Worm (Caenorhabditis elegans) whole organism, mixed stage, embryonic: ENCODE results near the gene lon-1.

Experiments
- bed-3 ChIP-seq: fragments of 200-800 bp; sonication (Bioruptor generic); optimal IDR thresholded peaks from 3 replicates; lab custom pipeline; 2018; ENCODE audit warnings: mild to moderate bottlenecking, missing genetic modification characterization, moderate library complexity, missing compliant biosample characterization
- blmp-1 ChIP-seq: fragments of 150-350 bp; optimal IDR thresholded peaks from 2 replicates; lab custom pipeline; 2014; ENCODE audit warnings: missing biosample characterization, missing genetic modification characterization
- ceh-83 ChIP-seq: fragments of 200-800 bp; sonication (Bioruptor generic); optimal IDR thresholded peaks from 2 replicates; lab custom pipeline; 2018; ENCODE audit warnings: mild to moderate bottlenecking, missing genetic modification characterization, missing compliant biosample characterization
- ces-1 ChIP-seq: fragments of 150-350 bp; optimal IDR thresholded peaks from 2 replicates; lab custom pipeline; 2014; ENCODE audit warnings: missing biosample characterization, missing genetic modification reagents, missing genetic modification characterization
- cnd-1 ChIP-seq: fragments of 200-800 bp; sonication (Bioruptor generic); optimal IDR thresholded peaks from 2 replicates; lab custom pipeline; 2018; ENCODE audit warnings: mild to moderate bottlenecking, missing genetic modification characterization, missing compliant biosample characterization
- elt-3 ChIP-seq: fragments of 150-350 bp; optimal IDR thresholded peaks from 2 replicates; lab custom pipeline; 2014; ENCODE audit warnings: missing biosample characterization, missing genetic modification characterization
- flh-1 ChIP-seq: fragments of 200-800 bp; sonication (Bioruptor generic); optimal IDR thresholded peaks from 2 replicates; lab custom pipeline; 2018; ENCODE audit warnings: mild to moderate bottlenecking, missing genetic modification characterization, moderate library complexity, missing compliant biosample characterization
- ham-2 ChIP-seq: fragments of 200-800 bp; sonication (Bioruptor generic); optimal IDR thresholded peaks from 2 replicates; lab custom pipeline; 2018; ENCODE audit warnings: mild to moderate bottlenecking, missing genetic modification characterization, missing compliant biosample characterization
- hlh-1 ChIP-seq: fragments of 150-350 bp; optimal IDR thresholded peaks from 2 replicates; lab custom pipeline; 2014; ENCODE audit warnings: missing biosample characterization, missing genetic modification reagents, missing genetic modification characterization
- lin-13 ChIP-seq: fragments of 150-350 bp; optimal IDR thresholded peaks from 2 replicates; lab custom pipeline; 2014; ENCODE audit warnings: missing biosample characterization, missing genetic modification characterization
- lin-32 ChIP-seq: fragments of 200-800 bp; sonication (Bioruptor generic); optimal IDR thresholded peaks from 2 replicates; lab custom pipeline; 2018; ENCODE audit warnings: mild to moderate bottlenecking, missing genetic modification characterization, missing compliant biosample characterization
- lsy-2 ChIP-seq: fragments of 150-350 bp; optimal IDR thresholded peaks from 2 replicates; lab custom pipeline; 2014; ENCODE audit warnings: missing biosample characterization, missing genetic modification characterization
- mab-5 ChIP-seq: fragments of 150-350 bp; optimal IDR thresholded peaks from 2 replicates; lab custom pipeline; 2014; ENCODE audit warnings: missing biosample characterization, missing genetic modification characterization
- mep-1 ChIP-seq: fragments of 150-350 bp; optimal IDR thresholded peaks from 2 replicates; lab custom pipeline; 2017; ENCODE audit warnings: missing biosample characterization, missing genetic modification reagents, missing genetic modification characterization, inconsistent platforms
- mls-2 ChIP-seq: sonication (generic microtip); optimal IDR thresholded peaks from 2 replicates; lab custom pipeline; 2016; ENCODE audit warnings: mild to moderate bottlenecking, missing genetic modification characterization, moderate library complexity, missing compliant biosample characterization
- nhr-12 ChIP-seq: fragments of 150-350 bp; optimal IDR thresholded peaks from 2 replicates; lab custom pipeline; 2014; ENCODE audit warnings: missing biosample characterization, missing genetic modification characterization
- nhr-2 ChIP-seq: fragments of 150-350 bp; optimal IDR thresholded peaks from 2 replicates; lab custom pipeline; 2014; ENCODE audit warnings: missing biosample characterization, missing genetic modification characterization
- nhr-28 ChIP-seq: fragments of 150-350 bp; optimal IDR thresholded peaks from 2 replicates; lab custom pipeline; 2014; ENCODE audit warnings: missing biosample characterization, missing genetic modification characterization
- nhr-76 ChIP-seq: sonication (generic microtip); optimal IDR thresholded peaks from 2 replicates; lab custom pipeline; 2017; ENCODE audit warnings: missing biosample characterization, missing genetic modification characterization
- pha-4 ChIP-seq: fragments of 150-350 bp; optimal IDR thresholded peaks from 2 replicates; lab custom pipeline; 2018; ENCODE audit warnings: missing biosample characterization, missing genetic modification reagents, missing genetic modification characterization
- sem-2 ChIP-seq: fragments of 200-800 bp; sonication (Bioruptor generic); optimal IDR thresholded peaks from 2 replicates; lab custom pipeline; 2018; ENCODE audit warnings: mild to moderate bottlenecking, missing genetic modification characterization, missing compliant biosample characterization
- snpc-4 ChIP-seq: fragments of 150-350 bp; optimal IDR thresholded peaks from 2 replicates; lab custom pipeline; 2014; ENCODE audit warnings: missing biosample characterization, missing genetic modification characterization
- sptf-1 ChIP-seq: sonication (generic microtip); optimal IDR thresholded peaks from 2 replicates; lab custom pipeline; 2017; ENCODE audit warnings: mild to moderate bottlenecking, missing genetic modification characterization, moderate library complexity, missing compliant biosample characterization
- tbx-8 ChIP-seq: fragments of 200-800 bp; sonication (Bioruptor generic); optimal IDR thresholded peaks from 2 replicates; lab custom pipeline; 2018; ENCODE audit warnings: mild to moderate bottlenecking, missing genetic modification characterization, moderate library complexity, missing compliant biosample characterization
- unc-120 ChIP-seq: sonication (generic microtip); optimal IDR thresholded peaks from 2 replicates; lab custom pipeline; 2017; ENCODE audit warnings: missing genetic modification characterization, missing compliant biosample characterization; ENCODE audit not compliant: poor library complexity, severe bottlenecking
- unc-62 ChIP-seq: fragments of 150-350 bp; optimal IDR thresholded peaks from 2 replicates; lab custom pipeline; 2014; ENCODE audit warnings: missing biosample characterization, missing genetic modification reagents, missing genetic modification characterization
- zip-8 ChIP-seq: fragments of 150-350 bp; optimal IDR thresholded peaks from 2 replicates; lab custom pipeline; 2014; ENCODE audit warnings: missing biosample characterization, missing genetic modification characterization
- ztf-11 ChIP-seq: fragments of 150-350 bp; optimal IDR thresholded peaks from 2 replicates; lab custom pipeline; 2014; ENCODE audit warnings: missing biosample characterization, missing genetic modification characterization

Gene lon-1

ce11 chrIII:5474176-5474575, at the start of gene lon-1:
TSS of gene lon-1 (plus strand) at chrIII:5474476.
- TF ChIP-seq hlh-1 (tag; lab: Kevin White, UChicago) = no peak
- no peak for TF ChIP-seq flh-1
- TF ChIP-seq cnd-1 (tag; lab: Kevin White, UChicago) = no peak
- TF ChIP-seq mab-5 (tag; lab: Kevin White, UChicago) = no peak
- TF ChIP-seq sptf-1 = no peak
- TF ChIP-seq elt-3 (tag; lab: Kevin White, UChicago) = no peak
- no peak for TF ChIP-seq lin-32 (GFP tag; lab: Kevin White, UChicago)
- no peak for TF ChIP-seq mls-2 (tag; lab: Kevin White, UChicago)
- TF ChIP-seq pha-4 (tag; lab: Kevin White, UChicago) = no peak
- TF ChIP-seq lsy-2 (tag; lab: Kevin White, UChicago) = no peak
- TF ChIP-seq sem-2 (GFP tag; lab: Kevin White, UChicago) = no peak
- no peak for TF ChIP-seq nhr-76 (tag; lab: Kevin White, UChicago)
- TF ChIP-seq ztf-11 (tag; lab: Kevin White, UChicago) = no peak
- TF ChIP-seq, all 35 proteins: peak for 0

- peak; percentile 39 for TF ChIP-seq zip-8
- TF ChIP-seq flh-1 = no peak
Measured at ce11 chrIII:5427096-5427495, 47.2 kb upstream of the lon-1 start.

- no peak for TF ChIP-seq nhr-12
- TF ChIP-seq mab-5 (tag; lab: Kevin White, UChicago) = no peak
- peak; percentile 59 for TF ChIP-seq ham-2 (GFP tag; lab: Kevin White, UChicago)
Measured at ce11 chrIII:5436306-5436705, 38.0 kb upstream of the lon-1 start.

- TF ChIP-seq hlh-1 (tag; lab: Kevin White, UChicago) = peak; percentile 65
- TF ChIP-seq cnd-1 (tag; lab: Kevin White, UChicago) = peak; percentile 39
- no peak for TF ChIP-seq mls-2 (tag; lab: Kevin White, UChicago)
- TF ChIP-seq, all 35 proteins: peak for 2
Measured at ce11 chrIII:5438064-5438463, 36.2 kb upstream of the lon-1 start.

- TF ChIP-seq blmp-1 (tag; lab: Kevin White, UChicago) (no peak), bed-3 (GFP tag; lab: Kevin White, UChicago) (no peak), ham-2 (GFP tag; lab: Kevin White, UChicago) (no peak), nhr-28 (tag; lab: Kevin White, UChicago) (no peak), sem-2 (GFP tag; lab: Kevin White, UChicago) (no peak), pha-4 (tag; lab: Kevin White, UChicago) (no peak), lsy-2 (tag; lab: Kevin White, UChicago) (no peak), unc-62 (GFP tag; lab: Kevin White, UChicago) (no peak), ceh-83 (GFP tag; lab: Kevin White, UChicago) (no peak), flh-1 (no peak), nhr-76 (tag; lab: Kevin White, UChicago) (no peak), unc-120 (tag; lab: Kevin White, UChicago) (no peak), snpc-4 (tag; lab: Kevin White, UChicago) (no peak), nhr-2 (tag; lab: Kevin White, UChicago) (no peak), ces-1 (GFP tag; lab: Kevin White, UChicago) (no peak), mep-1 (no peak), hlh-1 (tag; lab: Kevin White, UChicago) (no peak), lin-32 (GFP tag; lab: Kevin White, UChicago) (no peak), zip-8 (no peak), tbx-8 (GFP tag; lab: Kevin White, UChicago) (no peak)
Measured at ce11 chrIII:5440540-5440939, 33.7 kb upstream of the lon-1 start, which contains the start of gene W03A5.6. TSS of gene W03A5.6 (minus strand) at chrIII:5440640.

- TF ChIP-seq sem-2 (GFP tag; lab: Kevin White, UChicago) (no peak), lin-13 (peak; percentile 62), ces-1 (GFP tag; lab: Kevin White, UChicago) (peak; percentile 49), unc-120 (tag; lab: Kevin White, UChicago) (peak; percentile 22), pha-4 (tag; lab: Kevin White, UChicago) (peak; percentile 72), mep-1 (no peak), lsy-2 (tag; lab: Kevin White, UChicago) (peak; percentile 97)
Measured at ce11 chrIII:5442711-5443253, 31.5 kb upstream of the lon-1 start, which contains the start of the genes T24G10.2 and disl-2. TSS of gene T24G10.2 (minus strand) at chrIII:5442761. TSS of gene disl-2 (plus strand) at chrIII:5443167.
